Fruit fly (Drosophila melanogaster) S2 (cell line): ENCODE results near the gene CG5556.

ENCODE experiments used
- CG8478 ChIP-seq: fragments of >200 bp; optimal IDR thresholded peaks from 2 replicates; lab custom pipeline; 2018
- CTCF ChIP-seq, 2 experiments: fragments of >200 bp; optimal IDR thresholded peaks; 2 replicates each; lab custom pipeline; 2018

- TF ChIP-seq CG8478 (lab: Kevin White, UChicago) (no peak), CTCF (optimal IDR thresholded peaks at IDR 0.05; lab: Kevin White, UChicago) (no peak)
These were observed 36.2 kb downstream of the CG5556 start for dm6 chr2L:1316422-1316821.
